Worm (Caenorhabditis elegans) whole organism, mixed stage, embryonic: ENCODE measurements around the gene H08J19.1.

Source experiments
- M03D4.4 ChIP-seq: sonication (generic microtip); optimal IDR thresholded peaks from 2 replicates; lab custom pipeline; 2017; ENCODE audit warnings: mild to moderate bottlenecking, missing genetic modification characterization, missing compliant biosample characterization
- bed-3 ChIP-seq: fragments of 200-800 bp; sonication (Bioruptor generic); optimal IDR thresholded peaks from 3 replicates; lab custom pipeline; 2018; ENCODE audit warnings: mild to moderate bottlenecking, missing genetic modification characterization, moderate library complexity, missing compliant biosample characterization
- blmp-1 ChIP-seq: fragments of 150-350 bp; optimal IDR thresholded peaks from 2 replicates; lab custom pipeline; 2014; ENCODE audit warnings: missing biosample characterization, missing genetic modification characterization
- ceh-39 ChIP-seq: fragments of 150-350 bp; optimal IDR thresholded peaks from 2 replicates; lab custom pipeline; 2014; ENCODE audit warnings: missing biosample characterization, missing genetic modification characterization
- ceh-83 ChIP-seq: fragments of 200-800 bp; sonication (Bioruptor generic); optimal IDR thresholded peaks from 2 replicates; lab custom pipeline; 2018; ENCODE audit warnings: mild to moderate bottlenecking, missing genetic modification characterization, missing compliant biosample characterization
- ces-1 ChIP-seq: fragments of 150-350 bp; optimal IDR thresholded peaks from 2 replicates; lab custom pipeline; 2014; ENCODE audit warnings: missing biosample characterization, missing genetic modification reagents, missing genetic modification characterization
- cnd-1 ChIP-seq: fragments of 200-800 bp; sonication (Bioruptor generic); optimal IDR thresholded peaks from 2 replicates; lab custom pipeline; 2018; ENCODE audit warnings: mild to moderate bottlenecking, missing genetic modification characterization, missing compliant biosample characterization
- drap-1 ChIP-seq: fragments of 200-800 bp; sonication (Bioruptor generic); optimal IDR thresholded peaks from 3 replicates; lab custom pipeline; 2018; ENCODE audit warnings: mild to moderate bottlenecking, missing genetic modification characterization, missing compliant biosample characterization
- elt-1 ChIP-seq: sonication (generic microtip); optimal IDR thresholded peaks from 2 replicates; lab custom pipeline; 2017; ENCODE audit warnings: missing genetic modification characterization, mild to moderate bottlenecking, missing compliant biosample characterization, antibody characterized with exemption, moderate library complexity, borderline replicate concordance; ENCODE audit not compliant: insufficient read depth
- elt-3 ChIP-seq: fragments of 150-350 bp; optimal IDR thresholded peaks from 2 replicates; lab custom pipeline; 2014; ENCODE audit warnings: missing biosample characterization, missing genetic modification characterization
- flh-1 ChIP-seq: fragments of 200-800 bp; sonication (Bioruptor generic); optimal IDR thresholded peaks from 2 replicates; lab custom pipeline; 2018; ENCODE audit warnings: mild to moderate bottlenecking, missing genetic modification characterization, moderate library complexity, missing compliant biosample characterization
- ham-2 ChIP-seq: fragments of 200-800 bp; sonication (Bioruptor generic); optimal IDR thresholded peaks from 2 replicates; lab custom pipeline; 2018; ENCODE audit warnings: mild to moderate bottlenecking, missing genetic modification characterization, missing compliant biosample characterization
- hlh-1 ChIP-seq: fragments of 150-350 bp; optimal IDR thresholded peaks from 2 replicates; lab custom pipeline; 2014; ENCODE audit warnings: missing biosample characterization, missing genetic modification reagents, missing genetic modification characterization
- lin-13 ChIP-seq: fragments of 150-350 bp; optimal IDR thresholded peaks from 2 replicates; lab custom pipeline; 2014; ENCODE audit warnings: missing biosample characterization, missing genetic modification characterization
- lsy-2 ChIP-seq: fragments of 150-350 bp; optimal IDR thresholded peaks from 2 replicates; lab custom pipeline; 2014; ENCODE audit warnings: missing biosample characterization, missing genetic modification characterization
- mab-5 ChIP-seq: fragments of 150-350 bp; optimal IDR thresholded peaks from 2 replicates; lab custom pipeline; 2014; ENCODE audit warnings: missing biosample characterization, missing genetic modification characterization
- mls-2 ChIP-seq: sonication (generic microtip); optimal IDR thresholded peaks from 2 replicates; lab custom pipeline; 2016; ENCODE audit warnings: mild to moderate bottlenecking, missing genetic modification characterization, moderate library complexity, missing compliant biosample characterization
- nhr-12 ChIP-seq: fragments of 150-350 bp; optimal IDR thresholded peaks from 2 replicates; lab custom pipeline; 2014; ENCODE audit warnings: missing biosample characterization, missing genetic modification characterization
- nhr-2 ChIP-seq: fragments of 150-350 bp; optimal IDR thresholded peaks from 2 replicates; lab custom pipeline; 2014; ENCODE audit warnings: missing biosample characterization, missing genetic modification characterization
- nhr-237 ChIP-seq: fragments of 150-350 bp; optimal IDR thresholded peaks from 2 replicates; lab custom pipeline; 2014; ENCODE audit warnings: missing biosample characterization, missing genetic modification characterization
- nhr-28 ChIP-seq: fragments of 150-350 bp; optimal IDR thresholded peaks from 2 replicates; lab custom pipeline; 2014; ENCODE audit warnings: missing biosample characterization, missing genetic modification characterization
- nhr-76 ChIP-seq: sonication (generic microtip); optimal IDR thresholded peaks from 2 replicates; lab custom pipeline; 2017; ENCODE audit warnings: missing biosample characterization, missing genetic modification characterization
- sem-2 ChIP-seq: fragments of 200-800 bp; sonication (Bioruptor generic); optimal IDR thresholded peaks from 2 replicates; lab custom pipeline; 2018; ENCODE audit warnings: mild to moderate bottlenecking, missing genetic modification characterization, missing compliant biosample characterization
- snpc-4 ChIP-seq: fragments of 150-350 bp; optimal IDR thresholded peaks from 2 replicates; lab custom pipeline; 2014; ENCODE audit warnings: missing biosample characterization, missing genetic modification characterization
- sptf-1 ChIP-seq: sonication (generic microtip); optimal IDR thresholded peaks from 2 replicates; lab custom pipeline; 2017; ENCODE audit warnings: mild to moderate bottlenecking, missing genetic modification characterization, moderate library complexity, missing compliant biosample characterization
- tbx-8 ChIP-seq: fragments of 200-800 bp; sonication (Bioruptor generic); optimal IDR thresholded peaks from 2 replicates; lab custom pipeline; 2018; ENCODE audit warnings: mild to moderate bottlenecking, missing genetic modification characterization, moderate library complexity, missing compliant biosample characterization
- unc-120 ChIP-seq: sonication (generic microtip); optimal IDR thresholded peaks from 2 replicates; lab custom pipeline; 2017; ENCODE audit warnings: missing genetic modification characterization, missing compliant biosample characterization; ENCODE audit not compliant: poor library complexity, severe bottlenecking
- unc-39 ChIP-seq: fragments of 150-350 bp; optimal IDR thresholded peaks from 2 replicates; lab custom pipeline; 2014; ENCODE audit warnings: missing biosample characterization, missing genetic modification characterization
- unc-62 ChIP-seq: fragments of 150-350 bp; optimal IDR thresholded peaks from 2 replicates; lab custom pipeline; 2014; ENCODE audit warnings: missing biosample characterization, missing genetic modification reagents, missing genetic modification characterization
- zip-8 ChIP-seq: fragments of 150-350 bp; optimal IDR thresholded peaks from 2 replicates; lab custom pipeline; 2014; ENCODE audit warnings: missing biosample characterization, missing genetic modification characterization
- ztf-11 ChIP-seq: fragments of 150-350 bp; optimal IDR thresholded peaks from 2 replicates; lab custom pipeline; 2014; ENCODE audit warnings: missing biosample characterization, missing genetic modification characterization

H08J19.1 gene

ce11 chrX:15642638-15643037, at the start of gene H08J19.1:
H08J19.1 (plus strand) TSS chrX:15642938.
- TF ChIP-seq snpc-4 (tag; lab: Kevin White, UChicago), result no peak
- no peak for TF ChIP-seq flh-1 (GFP tag; lab: Kevin White, UChicago)
- TF ChIP-seq lin-13 (tag; lab: Kevin White, UChicago), result no peak
- no peak for TF ChIP-seq sptf-1

DNA sequence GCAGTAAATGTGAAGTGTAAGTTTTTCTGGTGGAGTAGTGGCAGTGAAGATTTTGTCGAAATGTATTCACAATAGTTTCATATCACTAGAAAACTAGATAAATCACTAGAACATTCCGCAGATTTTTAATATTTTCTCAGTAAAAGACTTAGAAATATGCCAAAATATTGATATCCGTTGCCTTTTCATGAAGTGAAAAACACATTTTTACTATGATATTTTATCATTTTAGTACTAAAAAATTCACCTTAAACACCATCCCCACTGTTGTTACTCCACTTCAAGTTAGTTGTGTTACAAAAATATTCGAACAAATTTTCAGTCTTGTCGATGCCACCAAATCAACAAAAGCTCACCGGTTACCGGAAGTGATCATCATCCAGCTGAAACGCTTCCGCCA, 49.4 kb upstream of the H08J19.1 start:
- TF ChIP-seq flh-1 (GFP tag; lab: Kevin White, UChicago) (no peak), sptf-1 (no peak), elt-1 (tag; lab: Kevin White, UChicago) (no peak), ztf-11 (tag; lab: Kevin White, UChicago) (no peak), zip-8 (tag; lab: Kevin White, UChicago) (no peak), unc-62 (GFP tag; lab: Kevin White, UChicago) (no peak), tbx-8 (no peak), nhr-12 (tag; lab: Kevin White, UChicago) (no peak), nhr-2 (no peak), drap-1 (no peak), elt-3 (tag; lab: Kevin White, UChicago) (no peak), ceh-39 (tag; lab: Kevin White, UChicago) (no peak), nhr-28 (tag; lab: Kevin White, UChicago) (no peak), bed-3 (GFP tag; lab: Kevin White, UChicago) (no peak), lin-13 (tag; lab: Kevin White, UChicago) (no peak), unc-120 (tag; lab: Kevin White, UChicago) (no peak), blmp-1 (tag; lab: Kevin White, UChicago) (no peak), M03D4.4 (tag; lab: Kevin White, UChicago) (no peak), ceh-83 (GFP tag; lab: Kevin White, UChicago) (no peak)

DNA sequence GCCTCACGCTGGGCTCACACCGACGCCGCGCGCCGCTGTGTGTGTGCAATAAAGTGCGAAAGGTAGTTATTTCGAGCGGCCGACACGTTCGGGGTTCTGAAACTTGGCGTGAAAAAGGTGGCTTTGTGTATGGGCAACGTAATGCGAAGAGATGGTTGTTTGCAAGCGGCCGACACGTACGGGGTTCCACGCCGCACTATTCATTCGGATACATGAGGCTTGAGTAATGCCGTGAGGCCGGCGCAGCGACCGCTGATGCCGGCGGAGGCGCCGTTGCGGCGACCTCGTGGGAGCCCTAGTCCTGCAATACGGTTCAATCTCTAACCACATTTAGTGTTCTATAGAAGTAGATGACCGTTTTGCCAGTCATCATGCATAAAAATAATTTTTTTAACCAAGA, 48.7 kb upstream of the H08J19.1 start:
- TF ChIP-seq cnd-1 (tag; lab: Kevin White, UChicago) (no peak), lin-13 (tag; lab: Kevin White, UChicago) (no peak), snpc-4 (tag; lab: Kevin White, UChicago) (no peak), mls-2 (no peak), mab-5 (tag; lab: Kevin White, UChicago) (no peak), ceh-39 (tag; lab: Kevin White, UChicago) (no peak), lsy-2 (no peak), nhr-76 (no peak), hlh-1 (tag; lab: Kevin White, UChicago) (no peak), nhr-237 (tag; lab: Kevin White, UChicago) (no peak), ces-1 (GFP tag; lab: Kevin White, UChicago) (no peak), blmp-1 (tag; lab: Kevin White, UChicago) (no peak), sem-2 (GFP tag; lab: Kevin White, UChicago) (no peak), drap-1 (no peak)
- TF ChIP-seq, all 35 proteins: peak for 0

DNA sequence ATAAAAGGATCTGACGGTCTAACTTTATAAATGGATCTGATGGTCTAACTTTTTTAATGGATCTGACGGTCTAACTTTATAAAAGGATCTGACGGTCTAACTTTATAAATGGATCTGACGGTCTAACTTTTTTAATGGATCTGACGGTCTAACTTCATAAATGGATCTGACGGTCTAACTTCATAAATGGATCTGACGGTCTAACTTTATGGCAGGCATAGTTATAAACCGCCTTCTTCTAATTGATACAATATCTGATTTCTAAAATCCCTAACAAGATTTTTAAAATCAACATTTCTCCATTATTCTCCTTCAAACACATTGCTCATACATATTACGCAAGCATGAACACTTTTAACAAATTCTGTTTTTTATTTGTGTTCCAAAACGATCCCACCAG, 45.7 kb upstream of the H08J19.1 start, which contains the start of gene K09A9.8:
Gene K09A9.8 (minus strand): TSS at position 101 of the 400 bp plus-strand sequence.
- TF ChIP-seq elt-3 (tag; lab: Kevin White, UChicago), result no peak
- TF ChIP-seq, all 35 proteins: peak for 0

DNA sequence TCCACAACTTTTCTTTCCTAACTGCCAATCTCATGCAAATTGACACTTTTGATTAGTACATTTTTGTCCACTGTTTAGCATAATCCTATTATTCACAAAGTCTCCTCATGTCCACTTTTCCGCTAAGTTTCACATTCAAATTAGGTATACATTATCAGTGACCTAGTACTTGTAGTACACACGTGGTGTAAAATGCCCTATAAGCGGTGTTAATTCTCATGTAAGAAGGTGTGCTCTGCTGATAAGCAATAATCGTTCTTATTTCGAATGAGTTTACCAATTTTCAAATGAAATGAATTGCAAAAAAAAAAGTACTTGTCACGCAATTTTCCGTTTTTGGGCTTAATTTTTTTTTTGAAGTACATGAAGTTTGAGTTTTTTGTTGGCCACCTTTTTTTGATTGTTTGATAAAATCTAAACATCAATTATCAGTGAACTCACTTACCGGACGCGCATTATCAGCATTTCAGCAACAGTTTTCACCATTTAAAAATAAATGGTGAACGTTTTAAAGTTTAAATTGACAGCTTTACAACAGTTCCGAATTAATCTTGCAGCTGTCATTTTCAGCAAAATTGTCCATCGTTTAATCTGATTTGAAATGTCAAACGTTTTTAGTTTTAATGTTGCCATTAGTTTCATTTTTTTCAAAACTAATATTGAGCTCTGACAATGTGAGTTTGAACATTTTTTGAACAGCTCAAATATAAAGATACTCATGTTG, 43.9 kb upstream of the H08J19.1 start:
- TF ChIP-seq cnd-1 (tag; lab: Kevin White, UChicago) (no peak), nhr-2 (no peak), zip-8 (tag; lab: Kevin White, UChicago) (no peak), unc-120 (tag; lab: Kevin White, UChicago) (no peak), nhr-76 (no peak), nhr-237 (tag; lab: Kevin White, UChicago) (no peak), nhr-28 (tag; lab: Kevin White, UChicago) (no peak), ces-1 (GFP tag; lab: Kevin White, UChicago) (no peak), mab-5 (tag; lab: Kevin White, UChicago) (no peak), unc-39 (tag; lab: Kevin White, UChicago) (no peak), ham-2 (no peak), flh-1 (GFP tag; lab: Kevin White, UChicago) (no peak)
- TF ChIP-seq, all 35 proteins: peak for 0
